Fruit fly (Drosophila melanogaster) whole organism, embryonic: ENCODE data around the gene Vm26Ab.

Experiments used
- Bdp1 ChIP-seq: fragments of 200-800 bp; sonication (Bioruptor generic); optimal IDR thresholded peaks from 3 replicates; lab custom pipeline; 2016; ENCODE audit warnings: missing biosample characterization, missing genetic modification characterization
- CG11093 ChIP-seq: fragments of 200-800 bp; sonication (Bioruptor generic); IDR thresholded peaks from 3 replicates; pipeline ENCODE4 v1.3.6; 2022; ENCODE audit warnings: missing biosample characterization, missing genetic modification characterization
- CG12155 ChIP-seq: fragments of 200-800 bp; sonication (Bioruptor generic); optimal IDR thresholded peaks from 3 replicates; lab custom pipeline; 2016; ENCODE audit warnings: missing biosample characterization, missing genetic modification characterization
- CG12299 ChIP-seq: fragments of 200-800 bp; sonication (Bioruptor generic); optimal IDR thresholded peaks from 2 replicates; lab custom pipeline; 2018; ENCODE audit warnings: missing biosample characterization, mild to moderate bottlenecking, missing genetic modification characterization
- CG12391 ChIP-seq: fragments of 200-800 bp; sonication (Bioruptor generic); optimal IDR thresholded peaks from 3 replicates; lab custom pipeline; 2018; ENCODE audit warnings: missing biosample characterization, mild to moderate bottlenecking, missing genetic modification characterization, moderate library complexity
- CG13287 ChIP-seq: fragments of 200-800 bp; sonication (Bioruptor generic); IDR thresholded peaks from 2 replicates; pipeline ENCODE4 v1.3.6; 2022; ENCODE audit warnings: missing biosample characterization, missing genetic modification characterization; ENCODE audit not compliant: partially characterized antibody
- CG15696 ChIP-seq: fragments of 200-800 bp; sonication (Bioruptor generic); optimal IDR thresholded peaks from 2 replicates; lab custom pipeline; 2019; ENCODE audit warnings: missing biosample characterization, mild to moderate bottlenecking, missing genetic modification characterization, moderate library complexity
- CG17328 ChIP-seq: fragments of 200-800 bp; sonication (Bioruptor generic); IDR thresholded peaks from 2 replicates; pipeline ENCODE4 v1.3.6; 2022; ENCODE audit warnings: missing biosample characterization, missing genetic modification characterization
- CG2129 ChIP-seq: fragments of 200-800 bp; sonication (Bioruptor generic); IDR thresholded peaks from 2 replicates; pipeline ENCODE4 v1.3.6; 2022; ENCODE audit warnings: missing biosample characterization, missing genetic modification characterization; ENCODE audit not compliant: partially characterized antibody
- CG2678 ChIP-seq: fragments of 200-800 bp; sonication (Bioruptor generic); optimal IDR thresholded peaks from 3 replicates; lab custom pipeline; 2019; ENCODE audit warnings: missing biosample characterization, mild to moderate bottlenecking, missing genetic modification characterization, moderate library complexity
- CG2889 ChIP-seq: fragments of 200-800 bp; sonication (Bioruptor generic); IDR thresholded peaks from 3 replicates; pipeline ENCODE4 v1.3.6; 2022; ENCODE audit warnings: missing biosample characterization, missing genetic modification characterization
- CG30403 ChIP-seq: fragments of 200-800 bp; sonication (Bioruptor generic); optimal IDR thresholded peaks from 3 replicates; lab custom pipeline; 2016; ENCODE audit warnings: missing biosample characterization, missing genetic modification characterization
- CG3163 ChIP-seq: fragments of 200-800 bp; sonication (Bioruptor generic); optimal IDR thresholded peaks from 3 replicates; lab custom pipeline; 2016; ENCODE audit warnings: missing biosample characterization, missing genetic modification characterization
- CG32532 ChIP-seq: fragments of 200-800 bp; sonication (Bioruptor generic); IDR thresholded peaks from 2 replicates; pipeline ENCODE4 v1.3.6; 2022; ENCODE audit warnings: missing biosample characterization, missing genetic modification characterization
- CG7357 ChIP-seq: fragments of 200-800 bp; sonication (Bioruptor generic); IDR thresholded peaks from 3 replicates; pipeline ENCODE4 v1.3.6; 2022; ENCODE audit warnings: missing biosample characterization, missing genetic modification characterization
- CG8388 ChIP-seq: fragments of 200-800 bp; sonication (Bioruptor generic); optimal IDR thresholded peaks from 2 replicates; lab custom pipeline; 2019; ENCODE audit warnings: missing biosample characterization, mild to moderate bottlenecking, missing genetic modification characterization, moderate library complexity
- CG8944 ChIP-seq: fragments of 200-800 bp; sonication (Bioruptor generic); optimal IDR thresholded peaks from 3 replicates; lab custom pipeline; 2016; ENCODE audit warnings: missing biosample characterization, missing genetic modification characterization
- Camta ChIP-seq: fragments of 200-800 bp; sonication (Bioruptor generic); optimal IDR thresholded peaks from 2 replicates; lab custom pipeline; 2016; ENCODE audit warnings: missing biosample characterization, missing genetic modification characterization
- Dfd ChIP-seq, 2 experiments: fragments of >200 bp; optimal IDR thresholded peaks; 2 replicates each; lab custom pipeline; 2017; ENCODE audit warnings: missing biosample characterization in 2 of 2, missing genetic modification characterization in 2 of 2
- Dref ChIP-seq: fragments of 200-800 bp; sonication (Bioruptor generic); IDR thresholded peaks from 2 replicates; pipeline ENCODE4 v1.3.6; 2022; ENCODE audit warnings: missing biosample characterization, missing genetic modification characterization
- E2f1 ChIP-seq: fragments of 200-800 bp; sonication (Bioruptor generic); IDR thresholded peaks from 2 replicates; pipeline ENCODE4 v1.3.6; 2022; ENCODE audit warnings: missing biosample characterization, missing genetic modification characterization
- Fer1 ChIP-seq: fragments of 200-800 bp; sonication (Bioruptor generic); optimal IDR thresholded peaks from 2 replicates; lab custom pipeline; 2017; ENCODE audit warnings: missing biosample characterization, mild to moderate bottlenecking, missing genetic modification characterization
- Gug ChIP-seq: fragments of 200-800 bp; sonication (Bioruptor generic); IDR thresholded peaks from 4 replicates; pipeline ENCODE4 v1.3.6; 2022; ENCODE audit warnings: missing biosample characterization, missing genetic modification characterization
- NC2α ChIP-seq: fragments of 200-800 bp; sonication (Bioruptor generic); optimal IDR thresholded peaks from 2 replicates; lab custom pipeline; 2016; ENCODE audit warnings: missing biosample characterization, missing genetic modification characterization
- Neu2 ChIP-seq: fragments of 200-800 bp; sonication (Bioruptor generic); optimal IDR thresholded peaks from 3 replicates; lab custom pipeline; 2016; ENCODE audit warnings: missing biosample characterization, missing genetic modification characterization, borderline replicate concordance
- Nf-YC ChIP-seq: fragments of 200-800 bp; optimal IDR thresholded peaks from 3 replicates; lab custom pipeline; 2019; ENCODE audit warnings: missing biosample characterization, mild to moderate bottlenecking, missing genetic modification characterization, moderate library complexity
- PHDP ChIP-seq: fragments of 200-800 bp; sonication (Bioruptor generic); optimal IDR thresholded peaks from 3 replicates; lab custom pipeline; 2018; ENCODE audit warnings: missing biosample characterization, mild to moderate bottlenecking, missing genetic modification characterization, moderate library complexity
- Rfx ChIP-seq: fragments of 200-800 bp; sonication (Bioruptor generic); IDR thresholded peaks from 2 replicates; pipeline ENCODE4 v1.3.6; 2022; ENCODE audit warnings: missing biosample characterization, missing genetic modification characterization
- bab2 ChIP-seq: fragments of 200-800 bp; sonication (Bioruptor generic); optimal IDR thresholded peaks from 2 replicates; lab custom pipeline; 2016; ENCODE audit warnings: missing biosample characterization, missing genetic modification characterization
- bowl ChIP-seq: fragments of 200-800 bp; sonication (Bioruptor generic); IDR thresholded peaks from 2 replicates; pipeline ENCODE4 v1.3.6; 2022; ENCODE audit warnings: missing biosample characterization, missing genetic modification characterization
- cas ChIP-seq: fragments of 200-800 bp; sonication (Bioruptor generic); IDR thresholded peaks from 2 replicates; pipeline ENCODE4 v1.3.6; 2022; ENCODE audit warnings: missing biosample characterization, missing genetic modification characterization
- chn ChIP-seq: fragments of 200-800 bp; sonication (Bioruptor generic); optimal IDR thresholded peaks from 2 replicates; lab custom pipeline; 2016; ENCODE audit warnings: missing biosample characterization, missing genetic modification characterization
- croc ChIP-seq: fragments of 200-800 bp; sonication (Bioruptor generic); conservative IDR thresholded peaks from 3 replicates; pipeline ENCODE4 v1.3.6; 2022; ENCODE audit warnings: missing biosample characterization, missing genetic modification characterization
- dan ChIP-seq: fragments of 200-800 bp; sonication (Bioruptor generic); IDR thresholded peaks from 2 replicates; pipeline ENCODE4 v1.3.6; 2022; ENCODE audit warnings: missing biosample characterization, missing genetic modification characterization
- dysf ChIP-seq: fragments of 200-800 bp; sonication (Bioruptor generic); IDR thresholded peaks from 3 replicates; pipeline ENCODE4 v1.3.6; 2022; ENCODE audit warnings: missing biosample characterization, missing genetic modification characterization
- ewg ChIP-seq: fragments of 200-800 bp; sonication (Bioruptor generic); optimal IDR thresholded peaks from 3 replicates; lab custom pipeline; 2017; ENCODE audit warnings: mild to moderate bottlenecking, missing biosample characterization, missing genetic modification reagents, missing genetic modification characterization
- fu2 ChIP-seq: fragments of 200-800 bp; sonication (Bioruptor generic); optimal IDR thresholded peaks from 2 replicates; lab custom pipeline; 2016; ENCODE audit warnings: missing biosample characterization, missing genetic modification characterization
- grn ChIP-seq: fragments of 200-800 bp; sonication (Bioruptor generic); optimal IDR thresholded peaks from 3 replicates; lab custom pipeline; 2017; ENCODE audit warnings: missing biosample characterization, missing genetic modification characterization
- gsb-n ChIP-seq: fragments of 200-800 bp; sonication (Bioruptor generic); optimal IDR thresholded peaks from 3 replicates; lab custom pipeline; 2018; ENCODE audit warnings: missing biosample characterization, mild to moderate bottlenecking, missing genetic modification characterization
- her ChIP-seq: fragments of 200-800 bp; sonication (Bioruptor generic); optimal IDR thresholded peaks from 2 replicates; lab custom pipeline; 2016; ENCODE audit warnings: missing biosample characterization, missing genetic modification characterization
- ken ChIP-seq: fragments of 200-800 bp; sonication (Bioruptor generic); IDR thresholded peaks from 3 replicates; pipeline ENCODE4 v1.3.6; 2022; ENCODE audit warnings: missing biosample characterization, missing genetic modification characterization
- lov ChIP-seq, 2 experiments: fragments of 200-800 bp in 1 of 2; fragments of >200 bp in 1 of 2; sonication (Bioruptor generic) in 1 of 2; IDR thresholded peaks in 1 of 2; optimal IDR thresholded peaks in 1 of 2; 2 replicates in 1 of 2; 3 replicates in 1 of 2; pipeline versions ENCODE4 v1.3.6 to Lab custom; 2017 to 2022; ENCODE audit warnings: missing biosample characterization in 1 of 2, missing genetic modification characterization in 1 of 2
- mld ChIP-seq: fragments of 200-800 bp; sonication (Bioruptor generic); IDR thresholded peaks from 3 replicates; pipeline ENCODE4 v1.3.6; 2022; ENCODE audit warnings: missing biosample characterization, missing genetic modification characterization; ENCODE audit not compliant: partially characterized antibody
- pnt ChIP-seq: fragments of 200-800 bp; sonication (Bioruptor generic); optimal IDR thresholded peaks from 3 replicates; lab custom pipeline; 2016; ENCODE audit warnings: missing biosample characterization, missing genetic modification characterization
- row ChIP-seq: fragments of 200-800 bp; sonication (Bioruptor generic); IDR thresholded peaks from 3 replicates; pipeline ENCODE4 v1.3.6; 2022; ENCODE audit warnings: missing biosample characterization, missing genetic modification characterization
- schlank ChIP-seq: fragments of 200-800 bp; sonication (Bioruptor generic); optimal IDR thresholded peaks from 2 replicates; lab custom pipeline; 2018; ENCODE audit warnings: missing biosample characterization, mild to moderate bottlenecking, missing genetic modification characterization
- sisA ChIP-seq: fragments of 200-800 bp; sonication (Bioruptor generic); IDR thresholded peaks from 2 replicates; pipeline ENCODE4 v1.3.6; 2022; ENCODE audit warnings: missing biosample characterization, missing genetic modification characterization
- so ChIP-seq: fragments of 200-800 bp; sonication (Bioruptor generic); IDR thresholded peaks from 3 replicates; pipeline ENCODE4 v1.3.6; 2022; ENCODE audit warnings: missing biosample characterization, missing genetic modification characterization
- ttk ChIP-seq: fragments of 200-800 bp; sonication (Bioruptor generic); IDR thresholded peaks from 2 replicates; pipeline ENCODE4 v2.1.2; 2022; ENCODE audit warnings: missing biosample characterization, missing genetic modification characterization

Vm26Ab gene

DNA sequence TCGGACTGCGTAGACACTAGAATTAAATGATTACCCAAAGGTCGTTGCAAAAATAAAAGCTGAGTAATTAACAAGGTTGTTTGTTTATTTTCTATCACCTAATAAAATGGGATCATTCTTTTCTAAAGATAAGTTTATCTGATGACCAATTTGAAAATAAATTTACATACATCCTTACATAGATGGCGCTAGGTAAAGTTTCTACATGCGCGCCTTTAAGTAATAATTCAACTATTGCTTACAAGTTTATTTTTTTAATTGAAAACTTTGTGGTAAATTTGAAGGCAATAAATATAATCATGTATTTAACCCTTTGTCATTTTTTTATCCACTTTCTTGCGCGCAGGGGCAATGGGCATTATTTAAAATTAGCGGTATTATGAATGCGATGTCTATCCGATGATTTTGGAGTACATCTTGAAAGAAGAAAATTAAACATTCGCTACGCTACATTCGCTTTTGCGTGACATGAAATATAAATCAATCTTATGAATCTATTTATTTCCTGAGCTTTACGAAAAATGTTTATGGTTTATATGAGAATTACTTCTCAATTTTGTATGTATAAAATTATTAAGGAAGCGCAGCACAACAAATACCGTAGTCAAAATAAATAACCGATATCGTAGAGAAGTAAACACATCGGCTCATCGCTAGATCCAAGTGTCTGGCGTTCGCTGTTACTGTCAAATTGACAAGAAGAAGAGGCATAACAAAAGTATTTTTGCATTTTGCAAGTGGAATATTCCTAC, 7.9 kb upstream of the Vm26Ab start, which contains the start of gene CG9044 (continued):
- no peak for TF ChIP-seq PHDP
- TF ChIP-seq bab2, result peak; percentile 67
- peak; percentile 88 for TF ChIP-seq CG2129 (GFP tag; lab: Robert Waterston, UW)
- TF ChIP-seq CG17328 (GFP tag; lab: Robert Waterston, UW), result no peak
- TF ChIP-seq Fer1 (GFP tag; lab: Kevin White, UChicago), result no peak
- TF ChIP-seq CG2678 (tag; lab: Kevin White, UChicago), result no peak
- peak; percentile 12 for TF ChIP-seq CG3163 (GFP tag; lab: Kevin White, UChicago)
- no peak for TF ChIP-seq dan (GFP tag; lab: Robert Waterston, UW)
- TF ChIP-seq Dfd (GFP tag; optimal IDR thresholded peaks at IDR 0.05; lab: Kevin White, UChicago), result no peak
- peak; percentile 91 for TF ChIP-seq CG13287
- TF ChIP-seq ttk, result no peak
- TF ChIP-seq CG30403 (GFP tag; lab: Kevin White, UChicago), result peak; percentile 74
- peak; percentile 19 for TF ChIP-seq CG12299 (tag; lab: Kevin White, UChicago)
- peak; percentile 94 for TF ChIP-seq row (GFP tag; lab: Robert Waterston, UW)
- peak; percentile 42 for TF ChIP-seq Camta (GFP tag; lab: Kevin White, UChicago)
- peak; percentile 57 for TF ChIP-seq CG12155 (GFP tag; lab: Kevin White, UChicago)
- no peak for TF ChIP-seq cas (GFP tag; lab: Robert Waterston, UW)
- TF ChIP-seq CG8944 (GFP tag; lab: Kevin White, UChicago), result peak; percentile 61
- TF ChIP-seq Rfx (GFP tag; lab: Robert Waterston, UW), result peak; percentile 73; the same call in 1 of the 2 replicates
- no peak for TF ChIP-seq bowl (GFP tag; lab: Robert Waterston, UW)
- TF ChIP-seq mld (GFP tag; lab: Robert Waterston, UW), result peak; percentile 89
- peak; percentile 52 for TF ChIP-seq sisA (GFP tag; lab: Robert Waterston, UW)
- TF ChIP-seq grn, result peak; percentile 70
- no peak for TF ChIP-seq schlank (tag; lab: Kevin White, UChicago)
- TF ChIP-seq so (GFP tag; lab: Robert Waterston, UW), result 0 out of 3 replicates have a peak, but pooled peaks have one; percentile 31
- TF ChIP-seq CG12391 (tag; lab: Kevin White, UChicago), result peak; percentile 77
- no peak for TF ChIP-seq gsb-n (tag; lab: Kevin White, UChicago)
- TF ChIP-seq chn (GFP tag; lab: Kevin White, UChicago), result peak; percentile 62
- no peak; the same call in 2 of the 3 replicates for TF ChIP-seq dysf (GFP tag; lab: Robert Waterston, UW)
- no peak for TF ChIP-seq lov (optimal IDR thresholded peaks at IDR 0.05; lab: Kevin White, UChicago)
- no peak for TF ChIP-seq lov (GFP tag; IDR thresholded peaks at IDR 0.05; lab: Robert Waterston, UW)
- TF ChIP-seq CG32532 (GFP tag; lab: Robert Waterston, UW), result peak; percentile 62
- TF ChIP-seq croc, result peak; percentile 28; the same call in 1 of the 3 replicates
- peak; percentile 48 for TF ChIP-seq NC2α (GFP tag; lab: Kevin White, UChicago)
- peak; percentile 41; the same call in 1 of the 2 replicates for TF ChIP-seq E2f1 (GFP tag; lab: Robert Waterston, UW)
- TF ChIP-seq CG7357 (GFP tag; lab: Robert Waterston, UW), result 0 out of 3 replicates have a peak, but pooled peaks have one; percentile 6
- no peak for TF ChIP-seq CG8388 (GFP tag; lab: Kevin White, UChicago)
- peak; percentile 21 for TF ChIP-seq Bdp1 (GFP tag; lab: Kevin White, UChicago)
- TF ChIP-seq CG11093, result peak; percentile 24; the same call in 1 of the 3 replicates
- TF ChIP-seq fu2 (GFP tag; lab: Kevin White, UChicago), result peak; percentile 70
- TF ChIP-seq ewg (GFP tag; lab: Kevin White, UChicago), result peak; percentile 63
- peak; percentile 41 for TF ChIP-seq CG15696
- peak; percentile 30 for TF ChIP-seq Neu2 (GFP tag; lab: Kevin White, UChicago)
- TF ChIP-seq CG2889 (GFP tag; lab: Robert Waterston, UW), result 0 out of 3 replicates have a peak, but pooled peaks have one; percentile 9
- TF ChIP-seq Dref, result no peak; the same call in none of the 2 replicates
- TF ChIP-seq her (GFP tag; lab: Kevin White, UChicago), result peak; percentile 6
- TF ChIP-seq pnt (GFP tag; lab: Kevin White, UChicago), result peak; percentile 66
- peak; percentile 60; the same call in 3 of the 4 replicates for TF ChIP-seq Gug (GFP tag; lab: Robert Waterston, UW)
- no peak for TF ChIP-seq Nf-YC (tag; lab: Kevin White, UChicago)
- TF ChIP-seq ken (GFP tag; lab: Robert Waterston, UW), result 0 out of 3 replicates have a peak, but pooled peaks have one; percentile 28
